Worm (Caenorhabditis elegans) whole organism, L1 larva: ENCODE data around the gene Y42G9A.1.

Experiments
- ceh-82 ChIP-seq, 3 experiments: fragments of 150-350 bp in 1 of 3; sonication (generic microtip) in 2 of 3; optimal IDR thresholded peaks; 2 replicates each; lab custom pipeline; 2014 to 2017; ENCODE audit warnings: missing biosample characterization in 3 of 3, missing genetic modification characterization in 3 of 3
- dpl-1 ChIP-seq, 3 experiments: fragments of 150-350 bp in 2 of 3; sonication (generic microtip) in 1 of 3; optimal IDR thresholded peaks; 2 replicates each; lab custom pipeline; 2014 to 2017; ENCODE audit warnings: missing biosample characterization in 3 of 3, missing genetic modification characterization in 3 of 3, missing genetic modification reagents in 3 of 3
- fkh-10 ChIP-seq: sonication (generic microtip); optimal IDR thresholded peaks from 2 replicates; lab custom pipeline; 2017; ENCODE audit warnings: missing biosample characterization, missing genetic modification reagents, missing genetic modification characterization
- nhr-77 ChIP-seq: fragments of 150-350 bp; optimal IDR thresholded peaks from 2 replicates; lab custom pipeline; 2014; ENCODE audit warnings: missing biosample characterization, missing genetic modification characterization
- pax-3 ChIP-seq: fragments of 200-800 bp; sonication (Bioruptor generic); optimal IDR thresholded peaks from 2 replicates; lab custom pipeline; 2018; ENCODE audit warnings: mild to moderate bottlenecking, missing genetic modification characterization, moderate library complexity, missing compliant biosample characterization
- pqm-1 ChIP-seq: sonication (generic microtip); optimal IDR thresholded peaks from 3 replicates; lab custom pipeline; 2017; ENCODE audit warnings: missing biosample characterization, missing genetic modification characterization
- sptf-1 ChIP-seq: fragments of 150-350 bp; optimal IDR thresholded peaks from 2 replicates; lab custom pipeline; 2014; ENCODE audit warnings: missing biosample characterization, missing genetic modification characterization
- zag-1 ChIP-seq: fragments of 150-350 bp; optimal IDR thresholded peaks from 2 replicates; lab custom pipeline; 2014; ENCODE audit warnings: missing biosample characterization, missing genetic modification characterization
- ztf-11 ChIP-seq, 2 experiments: sonication (generic microtip); optimal IDR thresholded peaks; 2 replicates each; lab custom pipeline; 2016 to 2017; ENCODE audit warnings: missing genetic modification characterization in 2 of 2, missing biosample characterization in 1 of 2, missing compliant biosample characterization in 1 of 2
- ztf-4 ChIP-seq: fragments of 150-350 bp; optimal IDR thresholded peaks from 2 replicates; lab custom pipeline; 2014; ENCODE audit warnings: missing biosample characterization, missing genetic modification characterization

DNA sequence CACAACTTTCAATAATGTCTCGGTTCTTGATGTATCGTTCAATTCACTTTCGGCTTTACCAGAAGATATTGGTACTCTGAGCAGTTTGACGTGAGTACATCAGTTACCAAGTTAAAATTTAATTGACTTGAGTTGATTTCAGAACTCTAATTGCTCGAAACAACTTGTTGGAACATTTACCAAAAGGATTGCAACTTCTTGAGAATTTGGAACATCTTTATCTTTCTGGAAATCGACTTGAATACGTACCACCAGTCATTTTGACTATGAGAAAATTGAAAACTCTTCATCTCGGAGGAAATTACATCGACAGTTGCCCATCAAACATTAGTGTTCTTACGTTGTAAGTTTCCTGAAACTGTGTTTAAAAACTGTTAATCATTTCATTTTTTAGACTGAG is 3.0 kb upstream of the Y42G9A.1 start:
- TF ChIP-seq fkh-10 (GFP tag; lab: Kevin White, UChicago), result no peak
- no peak for TF ChIP-seq nhr-77 (tag; lab: Kevin White, UChicago)
- TF ChIP-seq sptf-1, result no peak
- no peak for TF ChIP-seq pax-3 (tag; lab: Kevin White, UChicago)
- TF ChIP-seq ztf-11 (tag; optimal IDR thresholded peaks at IDR 0.05; lab: Kevin White, UChicago), result no peak
- no peak for TF ChIP-seq ceh-82 (tag; optimal IDR thresholded peaks at IDR 0.05; lab: Kevin White, UChicago)
- no peak for TF ChIP-seq pqm-1 (tag; lab: Kevin White, UChicago)
- TF ChIP-seq dpl-1 (GFP tag; optimal IDR thresholded peaks at IDR 0.05; lab: Kevin White, UChicago), result no peak
- no peak for TF ChIP-seq ztf-4 (tag; lab: Kevin White, UChicago)
- no peak for TF ChIP-seq zag-1
